Fruit fly (Drosophila melanogaster) whole organism, embryonic: Measurements from ENCODE around the gene CG10365.
A peak's percentile ranks its signal among the peaks of the same experiment; 100 is the strongest.

ENCODE experiments used
- Bteb2 ChIP-seq: fragments of 200-800 bp; sonication (Bioruptor generic); optimal IDR thresholded peaks from 2 replicates; lab custom pipeline; 2016; ENCODE audit warnings: missing biosample characterization, missing genetic modification characterization
- CG11695 ChIP-seq: fragments of 200-800 bp; sonication (Bioruptor generic); IDR thresholded peaks from 3 replicates; pipeline ENCODE4 v1.3.6; 2022; ENCODE audit warnings: missing biosample characterization, missing genetic modification characterization
- CG12219 ChIP-seq: fragments of 200-800 bp; sonication (Bioruptor generic); optimal IDR thresholded peaks from 3 replicates; lab custom pipeline; 2018; ENCODE audit warnings: missing biosample characterization, mild to moderate bottlenecking, missing genetic modification characterization
- CG12299 ChIP-seq: fragments of 200-800 bp; sonication (Bioruptor generic); optimal IDR thresholded peaks from 2 replicates; lab custom pipeline; 2018; ENCODE audit warnings: missing biosample characterization, mild to moderate bottlenecking, missing genetic modification characterization
- CG15479 ChIP-seq: fragments of 200-800 bp; sonication (Bioruptor generic); optimal IDR thresholded peaks from 3 replicates; lab custom pipeline; 2019; ENCODE audit warnings: missing biosample characterization, mild to moderate bottlenecking, missing genetic modification characterization, moderate library complexity
- CG17359 ChIP-seq: fragments of 200-800 bp; sonication (Bioruptor generic); optimal IDR thresholded peaks from 3 replicates; lab custom pipeline; 2018; ENCODE audit warnings: missing biosample characterization, mild to moderate bottlenecking, missing genetic modification characterization, moderate library complexity
- CG1792 ChIP-seq: fragments of 200-800 bp; sonication (Bioruptor generic); optimal IDR thresholded peaks from 2 replicates; lab custom pipeline; 2016; ENCODE audit warnings: missing biosample characterization, missing genetic modification characterization
- CG2678 ChIP-seq: fragments of 200-800 bp; sonication (Bioruptor generic); optimal IDR thresholded peaks from 3 replicates; lab custom pipeline; 2019; ENCODE audit warnings: missing biosample characterization, mild to moderate bottlenecking, missing genetic modification characterization, moderate library complexity
- CG2712 ChIP-seq: fragments of 200-800 bp; optimal IDR thresholded peaks from 3 replicates; lab custom pipeline; 2019; ENCODE audit warnings: missing biosample characterization, mild to moderate bottlenecking, missing genetic modification characterization, moderate library complexity
- CG3163 ChIP-seq: fragments of 200-800 bp; sonication (Bioruptor generic); optimal IDR thresholded peaks from 3 replicates; lab custom pipeline; 2016; ENCODE audit warnings: missing biosample characterization, missing genetic modification characterization
- CG32772 ChIP-seq: fragments of 200-800 bp; sonication (Bioruptor generic); IDR thresholded peaks from 2 replicates; pipeline ENCODE4 v1.3.6; 2022; ENCODE audit warnings: missing biosample characterization, missing genetic modification characterization
- CG33213 ChIP-seq: fragments of 200-800 bp; sonication (Bioruptor generic); optimal IDR thresholded peaks from 3 replicates; lab custom pipeline; 2016; ENCODE audit warnings: missing biosample characterization, missing genetic modification characterization
- CG43689 ChIP-seq: fragments of 200-800 bp; sonication (Bioruptor generic); IDR thresholded peaks from 2 replicates; pipeline ENCODE4 v1.3.6; 2022; ENCODE audit warnings: missing biosample characterization, missing genetic modification characterization
- CG6175 ChIP-seq: fragments of 200-800 bp; sonication (Bioruptor generic); IDR thresholded peaks from 3 replicates; pipeline ENCODE4 v1.3.6; 2022; ENCODE audit warnings: missing biosample characterization, missing genetic modification characterization
- CG6689 ChIP-seq: fragments of 200-800 bp; sonication (Bioruptor generic); IDR thresholded peaks from 2 replicates; pipeline ENCODE4 v1.3.6; 2022; ENCODE audit warnings: missing biosample characterization, missing genetic modification characterization
- CG7556 ChIP-seq: fragments of 200-800 bp; sonication (Bioruptor generic); optimal IDR thresholded peaks from 2 replicates; lab custom pipeline; 2017; ENCODE audit warnings: missing biosample characterization, mild to moderate bottlenecking, missing genetic modification characterization
- CG7786 ChIP-seq: fragments of 200-800 bp; sonication (Bioruptor generic); optimal IDR thresholded peaks from 2 replicates; lab custom pipeline; 2016; ENCODE audit warnings: missing biosample characterization, missing genetic modification characterization
- D19B ChIP-seq: fragments of 200-800 bp; sonication (Bioruptor generic); optimal IDR thresholded peaks from 2 replicates; lab custom pipeline; 2017; ENCODE audit warnings: missing biosample characterization, mild to moderate bottlenecking, missing genetic modification characterization
- Doc3 ChIP-seq: fragments of 200-800 bp; sonication (Bioruptor generic); IDR thresholded peaks from 3 replicates; pipeline ENCODE4 v1.3.6; 2022; ENCODE audit warnings: missing biosample characterization, missing genetic modification characterization; ENCODE audit not compliant: partially characterized antibody
- Gsc ChIP-seq: fragments of 200-800 bp; sonication (Bioruptor generic); IDR thresholded peaks from 2 replicates; pipeline ENCODE4 v1.3.6; 2022; ENCODE audit warnings: missing biosample characterization, missing genetic modification characterization
- Hr39 ChIP-seq: fragments of >200 bp; optimal IDR thresholded peaks from 2 replicates; lab custom pipeline; 2017
- Kr ChIP-seq: fragments of 200-800 bp; sonication (Bioruptor generic); optimal IDR thresholded peaks from 2 replicates; lab custom pipeline; 2017; ENCODE audit warnings: missing biosample characterization, mild to moderate bottlenecking, missing genetic modification characterization
- NFAT ChIP-seq: fragments of 200-800 bp; sonication (Bioruptor generic); IDR thresholded peaks from 2 replicates; pipeline ENCODE4 v1.3.6; 2022; ENCODE audit warnings: missing biosample characterization, missing genetic modification characterization
- Optix ChIP-seq: fragments of 200-800 bp; sonication (Bioruptor generic); IDR thresholded peaks from 3 replicates; pipeline ENCODE4 v1.3.6; 2022; ENCODE audit warnings: missing biosample characterization, missing genetic modification characterization
- Ssrp ChIP-seq: fragments of 200-800 bp; sonication (Bioruptor generic); optimal IDR thresholded peaks from 2 replicates; lab custom pipeline; 2018; ENCODE audit warnings: missing biosample characterization, mild to moderate bottlenecking, missing genetic modification characterization, moderate library complexity
- TFAM ChIP-seq: fragments of 200-800 bp; sonication (Bioruptor generic); optimal IDR thresholded peaks from 2 replicates; lab custom pipeline; 2017; ENCODE audit warnings: missing biosample characterization, missing genetic modification characterization, inconsistent platforms
- al ChIP-seq: fragments of 200-800 bp; sonication (Bioruptor generic); IDR thresholded peaks from 2 replicates; pipeline ENCODE4 v1.3.6; 2022; ENCODE audit warnings: missing biosample characterization, missing genetic modification characterization
- bab2 ChIP-seq: fragments of 200-800 bp; sonication (Bioruptor generic); optimal IDR thresholded peaks from 2 replicates; lab custom pipeline; 2016; ENCODE audit warnings: missing biosample characterization, missing genetic modification characterization
- bbx ChIP-seq: fragments of 200-800 bp; sonication (Bioruptor generic); IDR thresholded peaks from 2 replicates; pipeline ENCODE4 v1.3.6; 2022; ENCODE audit warnings: missing biosample characterization, missing genetic modification characterization; ENCODE audit not compliant: partially characterized antibody
- cg ChIP-seq: fragments of 200-800 bp; sonication (Bioruptor generic); optimal IDR thresholded peaks from 3 replicates; lab custom pipeline; 2019; ENCODE audit warnings: missing biosample characterization, mild to moderate bottlenecking, missing genetic modification characterization, moderate library complexity
- dmrt11E ChIP-seq: fragments of 200-800 bp; sonication (Bioruptor generic); optimal IDR thresholded peaks from 3 replicates; lab custom pipeline; 2018; ENCODE audit warnings: missing biosample characterization, mild to moderate bottlenecking, missing genetic modification characterization, moderate library complexity
- fd3F ChIP-seq: fragments of 200-800 bp; sonication (Bioruptor generic); optimal IDR thresholded peaks from 2 replicates; lab custom pipeline; 2018; ENCODE audit warnings: missing biosample characterization, mild to moderate bottlenecking, missing genetic modification characterization, moderate library complexity
- ftz-f1 ChIP-seq: fragments of 200-800 bp; sonication (Bioruptor generic); optimal IDR thresholded peaks from 2 replicates; lab custom pipeline; 2016; ENCODE audit warnings: missing biosample characterization, missing genetic modification characterization
- gro ChIP-seq: fragments of 200-800 bp; sonication (Bioruptor generic); optimal IDR thresholded peaks from 2 replicates; lab custom pipeline; 2016; ENCODE audit warnings: missing biosample characterization, missing genetic modification characterization
- ham ChIP-seq: fragments of 200-800 bp; sonication (Bioruptor generic); IDR thresholded peaks from 2 replicates; pipeline ENCODE4 v1.3.6; 2022; ENCODE audit warnings: missing biosample characterization, missing genetic modification characterization
- jumu ChIP-seq: fragments of 200-800 bp; sonication (Bioruptor generic); optimal IDR thresholded peaks from 3 replicates; lab custom pipeline; 2016; ENCODE audit warnings: missing biosample characterization, missing genetic modification characterization
- ken ChIP-seq: fragments of 200-800 bp; sonication (Bioruptor generic); IDR thresholded peaks from 3 replicates; pipeline ENCODE4 v1.3.6; 2022; ENCODE audit warnings: missing biosample characterization, missing genetic modification characterization
- lmd ChIP-seq: fragments of 200-800 bp; sonication (Bioruptor generic); IDR thresholded peaks from 2 replicates; pipeline ENCODE4 v1.3.6; 2022; ENCODE audit warnings: missing biosample characterization, missing genetic modification characterization
- mirr ChIP-seq: fragments of 200-800 bp; sonication (Bioruptor generic); optimal IDR thresholded peaks from 3 replicates; lab custom pipeline; 2018; ENCODE audit warnings: missing biosample characterization, mild to moderate bottlenecking, missing genetic modification characterization
- mld ChIP-seq: fragments of 200-800 bp; sonication (Bioruptor generic); IDR thresholded peaks from 3 replicates; pipeline ENCODE4 v1.3.6; 2022; ENCODE audit warnings: missing biosample characterization, missing genetic modification characterization; ENCODE audit not compliant: partially characterized antibody
- nmo ChIP-seq: fragments of 200-800 bp; sonication (Bioruptor generic); optimal IDR thresholded peaks from 2 replicates; lab custom pipeline; 2018; ENCODE audit warnings: missing biosample characterization, mild to moderate bottlenecking, missing genetic modification characterization, moderate library complexity
- p53 ChIP-seq: fragments of 200-800 bp; sonication (Bioruptor generic); optimal IDR thresholded peaks from 2 replicates; lab custom pipeline; 2016; ENCODE audit warnings: missing biosample characterization, missing genetic modification characterization
- phol ChIP-seq: fragments of 200-800 bp; sonication (Bioruptor generic); optimal IDR thresholded peaks from 3 replicates; lab custom pipeline; 2018; ENCODE audit warnings: missing biosample characterization, mild to moderate bottlenecking, missing genetic modification characterization, moderate library complexity
- pros ChIP-seq: fragments of 200-800 bp; sonication (Bioruptor generic); optimal IDR thresholded peaks from 3 replicates; lab custom pipeline; 2019; ENCODE audit warnings: missing biosample characterization, mild to moderate bottlenecking, missing genetic modification characterization, moderate library complexity
- sens ChIP-seq: fragments of 200-800 bp; sonication (Bioruptor generic); peaks from one replicate; lab custom pipeline; 2016; ENCODE audit warnings: missing biosample characterization, missing genetic modification characterization
- sisA ChIP-seq: fragments of 200-800 bp; sonication (Bioruptor generic); IDR thresholded peaks from 2 replicates; pipeline ENCODE4 v1.3.6; 2022; ENCODE audit warnings: missing biosample characterization, missing genetic modification characterization
- stc ChIP-seq: fragments of 200-800 bp; sonication (Bioruptor generic); IDR thresholded peaks from 2 replicates; pipeline ENCODE4 v1.3.6; 2022; ENCODE audit warnings: missing biosample characterization, missing genetic modification characterization
- tio ChIP-seq: fragments of 200-800 bp; sonication (Bioruptor generic); optimal IDR thresholded peaks from 2 replicates; lab custom pipeline; 2017; ENCODE audit warnings: missing biosample characterization, missing genetic modification characterization, inconsistent platforms
- toy ChIP-seq: fragments of 200-800 bp; sonication (Bioruptor generic); IDR thresholded peaks from 2 replicates; pipeline ENCODE4 v1.3.6; 2022; ENCODE audit warnings: missing biosample characterization, missing genetic modification characterization
- trem ChIP-seq: fragments of 200-800 bp; optimal IDR thresholded peaks from 3 replicates; lab custom pipeline; 2019; ENCODE audit warnings: missing biosample characterization, mild to moderate bottlenecking, missing genetic modification characterization, moderate library complexity
- zen2 ChIP-seq: fragments of 200-800 bp; sonication (Bioruptor generic); IDR thresholded peaks from 3 replicates; pipeline ENCODE4 v1.3.6; 2022; ENCODE audit warnings: missing biosample characterization, missing genetic modification characterization; ENCODE audit not compliant: partially characterized antibody

The CG10365 gene

DNA sequence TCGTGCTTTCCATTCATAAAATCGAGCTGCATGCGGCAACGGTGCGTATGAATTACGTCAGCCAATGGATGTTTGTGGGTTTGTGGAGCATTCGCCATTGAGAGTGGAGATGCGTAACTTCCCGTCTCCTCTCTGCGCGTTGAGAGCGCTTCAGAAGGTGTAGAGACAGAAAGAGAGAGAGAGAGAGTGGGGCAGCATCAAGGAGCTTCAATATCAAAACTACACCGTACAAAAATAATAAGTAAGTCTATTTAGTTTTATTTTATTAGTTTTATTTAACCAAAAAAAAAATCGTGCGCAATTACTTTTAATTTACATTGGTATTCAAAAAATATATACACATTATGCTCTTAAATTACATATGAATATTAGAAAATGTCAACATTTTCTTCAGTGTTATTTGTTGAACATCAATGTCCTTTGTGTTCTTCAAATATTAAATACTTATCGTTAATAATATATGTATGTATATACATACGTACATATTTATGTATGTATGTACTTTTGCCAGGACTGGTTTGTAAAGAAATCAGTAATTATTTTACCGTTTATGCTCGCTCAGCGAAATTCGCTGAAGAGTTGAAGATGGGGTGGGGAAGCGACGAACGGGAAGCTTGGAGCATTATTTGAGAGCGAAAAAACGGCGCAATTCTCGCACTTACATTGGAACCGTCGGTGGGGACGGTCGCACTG is at the start of gene CG10365 (continued):
- TF ChIP-seq CG32772 (GFP tag; lab: Robert Waterston, UW) (peak; percentile 85), fd3F (GFP tag; lab: Kevin White, UChicago) (peak; percentile 90), nmo (GFP tag; lab: Kevin White, UChicago) (peak; percentile 90), CG15479 (no peak), CG2712 (tag; lab: Kevin White, UChicago) (peak; percentile 84), cg (GFP tag; lab: Kevin White, UChicago) (no peak), ftz-f1 (no peak), CG33213 (GFP tag; lab: Kevin White, UChicago) (no peak), CG7556 (GFP tag; lab: Kevin White, UChicago) (peak; percentile 96), Bteb2 (GFP tag; lab: Kevin White, UChicago) (no peak), ham (GFP tag; lab: Robert Waterston, UW) (no peak), TFAM (GFP tag; lab: Kevin White, UChicago) (peak; percentile 21), CG3163 (GFP tag; lab: Kevin White, UChicago) (no peak), lmd (GFP tag; lab: Robert Waterston, UW) (peak; percentile 85), al (peak; percentile 68), CG6175 (GFP tag; lab: Robert Waterston, UW) (0 out of 3 replicates have a peak, but pooled peaks have one; percentile 46), CG7786 (no peak), CG17359 (tag; lab: Kevin White, UChicago) (peak; percentile 93), CG12299 (peak; percentile 77), phol (tag; lab: Kevin White, UChicago) (peak; percentile 89), Ssrp (peak; percentile 81), mirr (GFP tag; lab: Kevin White, UChicago) (no peak), p53 (GFP tag; lab: Kevin White, UChicago) (no peak), CG43689 (GFP tag; lab: Robert Waterston, UW) (peak; percentile 59), toy (GFP tag; lab: Robert Waterston, UW) (no peak), Gsc (GFP tag; lab: Robert Waterston, UW) (no peak), Hr39 (lab: Kevin White, UChicago) (no peak), jumu (no peak), Optix (GFP tag; lab: Robert Waterston, UW) (no peak), zen2 (no peak), trem (tag; lab: Kevin White, UChicago) (peak; percentile 45), stc (GFP tag; lab: Robert Waterston, UW) (peak; percentile 90), bbx (GFP tag; lab: Robert Waterston, UW) (0 out of 2 replicates have a peak, but pooled peaks have one; percentile 13), CG11695 (GFP tag; lab: Robert Waterston, UW) (peak; percentile 90), Doc3 (GFP tag; lab: Robert Waterston, UW) (no peak), NFAT (peak; percentile 50; the same call in 1 of the 2 replicates), CG2678 (tag; lab: Kevin White, UChicago) (peak; percentile 96), Kr (GFP tag; lab: Kevin White, UChicago) (no peak), CG12219 (GFP tag; lab: Kevin White, UChicago) (peak; percentile 59), pros (GFP tag; lab: Kevin White, UChicago) (no peak), ken (GFP tag; lab: Robert Waterston, UW) (no peak), CG1792 (GFP tag; lab: Kevin White, UChicago) (no peak), sisA (peak; percentile 76), D19B (peak; percentile 61), CG6689 (peak; percentile 86), gro (GFP tag; lab: Kevin White, UChicago) (no peak), bab2 (GFP tag; lab: Kevin White, UChicago) (peak; percentile 21), tio (GFP tag; lab: Kevin White, UChicago) (peak; percentile 59), dmrt11E (peak; percentile 26), sens (GFP tag; lab: Kevin White, UChicago) (peak; percentile 57), mld (GFP tag; lab: Robert Waterston, UW) (no peak)
